Worm (Caenorhabditis elegans): ENCODE data around the gene srbc-71.

- no peak for TF ChIP-seq ztf-23 (GFP tag; IDR thresholded peaks at IDR 0.05)
- no peak for TF ChIP-seq ref-1 (GFP tag; conservative IDR thresholded peaks at IDR 0.05)
- TF ChIP-seq flt-1 (GFP tag; IDR thresholded peaks at IDR 0.05): no peak
- no peak for TF ChIP-seq tab-1 (GFP tag; IDR thresholded peaks at IDR 0.05)
- TF ChIP-seq klf-2 (GFP tag; conservative IDR thresholded peaks at IDR 0.05): no peak
- no peak for TF ChIP-seq ztf-29 (GFP tag; IDR thresholded peaks at IDR 0.05)
- no peak for TF ChIP-seq med-1 (GFP tag; optimal IDR thresholded peaks at IDR 0.05; ENCODE audit: insufficient read depth)
- TF ChIP-seq cog-1 (tag; optimal IDR thresholded peaks at IDR 0.05): no peak
- TF ChIP-seq T22C8.4 (GFP tag; IDR thresholded peaks at IDR 0.05): no peak
These were observed 18.7 kb downstream of the srbc-71 start, which contains the start of gene osgn-1 for ce11 chrIV:4207088-4207487.
